Fruit fly (Drosophila melanogaster): ENCODE measurements around the gene ctrip.
A peak's percentile ranks its signal among the peaks of the same experiment; 100 is the strongest.

Gene ctrip

DNA sequence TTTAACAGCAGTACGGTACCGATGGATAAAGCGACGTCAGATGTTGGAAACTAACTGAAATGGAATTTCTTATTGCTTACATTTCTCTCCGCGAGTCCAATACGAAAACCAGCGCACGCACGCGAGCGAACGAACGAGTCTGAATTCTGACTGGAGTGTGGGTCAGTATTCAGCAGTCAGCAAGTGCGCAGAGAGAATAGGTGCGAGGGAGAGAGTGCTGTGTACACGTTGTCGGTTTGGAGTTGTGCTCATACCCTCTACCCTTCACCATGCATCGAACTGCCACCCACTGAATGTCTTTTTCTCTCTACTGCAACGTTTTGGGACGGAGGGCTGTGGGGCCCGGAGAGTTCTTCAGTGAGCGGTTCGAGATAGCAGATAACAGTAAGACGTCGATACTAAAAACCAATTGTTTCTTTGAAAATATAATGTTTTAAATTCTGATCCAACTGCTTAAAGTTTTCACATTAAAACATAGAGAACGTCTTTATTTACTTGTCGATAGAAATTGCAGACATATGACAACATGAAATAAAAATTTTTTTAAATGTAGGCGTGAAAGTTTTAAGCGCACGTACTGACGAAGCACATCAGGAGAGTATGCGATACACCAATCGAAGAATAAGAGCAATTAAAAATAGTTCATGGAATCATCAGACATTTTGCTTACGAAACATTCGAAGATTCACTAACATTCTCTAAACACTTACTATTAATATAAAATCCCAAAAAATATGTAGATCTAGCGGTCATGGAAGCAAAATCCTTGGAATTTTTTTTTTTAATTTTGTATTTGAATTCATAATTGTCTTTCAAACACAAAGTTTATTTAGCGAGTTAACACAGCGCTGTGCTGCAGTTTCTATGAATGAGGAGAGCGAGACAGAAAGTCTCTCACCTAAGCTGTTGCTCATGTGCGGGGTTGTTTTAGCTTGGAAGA, 72.1 kb downstream of the ctrip start (continued):
- TF ChIP-seq nau (GFP tag; optimal IDR thresholded peaks at IDR 0.05) (peak; percentile 65), H2.0 (GFP tag; IDR thresholded peaks at IDR 0.05) (no peak), CG6689 (GFP tag; IDR thresholded peaks at IDR 0.05) (no peak), Vsx1 (GFP tag; optimal IDR thresholded peaks at IDR 0.05) (peak; percentile 60), CG1647 (GFP tag; optimal IDR thresholded peaks at IDR 0.05) (peak; percentile 67), CG1602 (GFP tag; optimal IDR thresholded peaks at IDR 0.05) (peak; percentile 86), CG13296 (GFP tag; optimal IDR thresholded peaks at IDR 0.05) (peak; percentile 75), CG6813 (GFP tag; optimal IDR thresholded peaks at IDR 0.05) (peak; percentile 77), Tbp (GFP tag; optimal IDR thresholded peaks at IDR 0.05) (no peak), CG15601 (tag; optimal IDR thresholded peaks at IDR 0.05) (peak; percentile 73), CG2116 (GFP tag; optimal IDR thresholded peaks at IDR 0.05) (peak; percentile 47), tgo (GFP tag; IDR thresholded peaks at IDR 0.05) (no peak), Chrac-16 (GFP tag; optimal IDR thresholded peaks at IDR 0.05) (peak; percentile 88), ken (GFP tag; IDR thresholded peaks at IDR 0.05) (no peak), D19B (GFP tag; optimal IDR thresholded peaks at IDR 0.05) (peak; percentile 69), salm (tag; optimal IDR thresholded peaks at IDR 0.05) (peak; percentile 61), mld (GFP tag; IDR thresholded peaks at IDR 0.05; ENCODE audit: partially characterized antibody) (no peak), CG4404 (GFP tag; IDR thresholded peaks at IDR 0.05) (no peak)

DNA sequence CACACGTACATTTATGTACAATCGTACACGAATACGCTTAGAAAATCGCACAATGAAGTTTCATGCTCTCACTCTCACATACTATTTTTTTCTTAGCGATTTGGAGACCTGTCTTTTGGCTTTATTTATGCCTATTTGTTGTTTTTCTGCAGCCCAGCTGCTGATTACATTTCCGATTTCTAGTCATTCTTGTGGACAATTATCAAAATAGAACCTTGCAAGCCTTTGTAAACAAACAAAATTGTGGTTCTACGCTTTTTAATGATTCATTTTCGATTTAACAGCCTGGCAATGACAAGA, 72.8 kb downstream of the ctrip start:
- TF ChIP-seq sqz (GFP tag; optimal IDR thresholded peaks at IDR 0.05) (peak; percentile 70), Vsx1 (GFP tag; optimal IDR thresholded peaks at IDR 0.05) (peak; percentile 36), CG11723 (GFP tag; optimal IDR thresholded peaks at IDR 0.05) (no peak), CG30403 (GFP tag; optimal IDR thresholded peaks at IDR 0.05) (no peak), CG10147 (GFP tag; optimal IDR thresholded peaks at IDR 0.05) (peak; percentile 11), eve (GFP tag; optimal IDR thresholded peaks at IDR 0.05) (peak in 1 of 2 experiments; percentile 90), YL-1 (GFP tag; optimal IDR thresholded peaks at IDR 0.05) (peak; percentile 19)

DNA sequence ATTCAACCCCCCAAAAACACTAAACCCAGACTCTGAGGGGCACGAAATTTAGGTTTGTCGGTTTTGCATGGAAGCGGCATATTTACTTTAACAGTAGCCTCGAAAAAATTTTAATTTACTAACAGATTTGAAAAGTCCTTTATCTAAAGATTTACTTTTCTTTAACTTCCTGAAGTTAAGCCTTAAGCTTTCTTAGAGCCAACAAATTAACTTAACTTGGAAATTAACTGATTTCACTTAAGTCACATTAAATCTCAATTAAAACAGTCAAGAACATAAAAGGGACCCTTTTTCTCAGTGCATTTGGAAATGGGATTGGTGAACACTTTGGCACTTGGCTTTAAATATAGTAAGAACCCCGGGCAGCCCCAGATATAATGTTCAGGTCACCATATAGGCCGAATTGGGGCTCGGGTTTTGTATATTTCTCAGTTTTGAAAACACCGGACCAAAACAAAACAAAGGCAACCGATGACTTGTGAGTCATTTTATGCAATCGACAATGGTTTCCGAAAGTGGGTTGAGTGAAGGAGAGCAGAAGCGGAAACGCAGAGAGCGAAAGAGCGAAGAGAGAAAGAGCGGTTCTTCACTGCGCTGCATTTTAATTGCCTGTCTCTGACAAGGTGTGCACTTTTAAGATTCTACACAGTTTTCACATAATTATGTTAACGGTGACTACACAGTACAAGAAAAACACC, 73.3 kb downstream of the ctrip start:
- TF ChIP-seq CG30403 (GFP tag; optimal IDR thresholded peaks at IDR 0.05), result peak; percentile 12
- TF ChIP-seq Stat92E (GFP tag; optimal IDR thresholded peaks at IDR 0.05), result peak in 1 of 3 experiments; percentile 43
- no peak for TF ChIP-seq CG42726 (GFP tag; IDR thresholded peaks at IDR 0.05; ENCODE audit: partially characterized antibody)
- no peak for TF ChIP-seq Ets97D (GFP tag; optimal IDR thresholded peaks at IDR 0.05)
- no peak for TF ChIP-seq sc (optimal IDR thresholded peaks at IDR 0.05)
- TF ChIP-seq sc (GFP tag; optimal IDR thresholded peaks at IDR 0.05), result no peak
- peak; percentile 8 for TF ChIP-seq Sox100B (GFP tag; optimal IDR thresholded peaks at IDR 0.05)
- peak in 1 of 2 experiments; percentile 26 for TF ChIP-seq eve (GFP tag; optimal IDR thresholded peaks at IDR 0.05)
- no peak for TF ChIP-seq knrl (GFP tag; IDR thresholded peaks at IDR 0.05; ENCODE audit: partially characterized antibody)
- peak; percentile 22 for TF ChIP-seq dmrt99B (tag; optimal IDR thresholded peaks at IDR 0.05)
- peak; percentile 24 for TF ChIP-seq CG10979 (tag; optimal IDR thresholded peaks at IDR 0.05)
- TF ChIP-seq Hr51 (GFP tag; optimal IDR thresholded peaks at IDR 0.05), result peak in 1 of 2 experiments; percentile 30
- peak; percentile 15 for TF ChIP-seq fd96Cb (tag; optimal IDR thresholded peaks at IDR 0.05)
- TF ChIP-seq lola (GFP tag; optimal IDR thresholded peaks at IDR 0.05), result peak in 1 of 3 experiments; percentile 33
- TF ChIP-seq CG11247 (GFP tag; IDR thresholded peaks at IDR 0.05), result no peak
- no peak for TF ChIP-seq Mes4 (GFP tag; optimal IDR thresholded peaks at IDR 0.05)
- peak; percentile 79 to 95 for TF ChIP-seq Trl (optimal IDR thresholded peaks at IDR 0.05)
- no peak for TF ChIP-seq Trl (GFP tag; optimal IDR thresholded peaks at IDR 0.05)
- TF ChIP-seq crc (GFP tag; optimal IDR thresholded peaks at IDR 0.05), result no peak
- TF ChIP-seq Bteb2 (GFP tag; optimal IDR thresholded peaks at IDR 0.05), result no peak
- TF ChIP-seq jing (GFP tag; optimal IDR thresholded peaks at IDR 0.05), result no peak
- no peak for TF ChIP-seq CG12391 (tag; optimal IDR thresholded peaks at IDR 0.05)
- TF ChIP-seq ftz-f1 (GFP tag; optimal IDR thresholded peaks at IDR 0.05), result no peak
